Fruit fly (Drosophila melanogaster): ENCODE results near the gene Nepl20.

Gene Nepl20

DNA sequence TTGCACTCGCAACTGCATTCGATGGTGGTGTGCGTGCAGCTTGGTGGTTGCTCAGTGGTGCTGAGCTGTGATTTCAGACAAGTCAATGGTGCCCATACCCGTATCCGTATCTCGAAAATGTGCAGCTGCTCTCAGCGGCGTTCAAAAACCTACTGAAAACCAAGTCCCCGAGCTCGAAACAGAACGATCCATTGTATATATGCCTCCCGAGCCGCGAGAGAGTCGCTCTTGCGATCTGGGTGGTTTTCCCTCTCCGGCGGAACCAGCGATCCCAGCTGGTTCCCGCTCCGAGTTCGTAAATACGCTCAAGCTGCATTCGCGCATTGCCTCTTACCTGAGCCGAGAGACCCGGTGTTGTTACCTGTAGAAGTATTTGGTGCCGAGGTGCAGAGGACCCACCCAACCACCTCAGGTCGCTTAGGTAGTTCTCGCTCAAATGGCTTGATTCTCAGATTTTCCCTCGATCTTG lies 21.5 kb upstream of the Nepl20 start, which contains the start of gene Inx3:
Gene Inx3 (minus strand): TSS at position 440 of the 469 bp plus-strand sequence.
- TF ChIP-seq CG4496 (GFP tag; IDR thresholded peaks at IDR 0.05) (peak; percentile 61; the same call in 2 of the 3 replicates), CG17806 (tag; optimal IDR thresholded peaks at IDR 0.05) (no peak), CG14655 (GFP tag; optimal IDR thresholded peaks at IDR 0.05) (no peak), fd96Ca (GFP tag; IDR thresholded peaks at IDR 0.05) (peak; percentile 45; the same call in 1 of the 3 replicates), EcR (GFP tag; optimal IDR thresholded peaks at IDR 0.05) (peak; percentile 50), Ets98B (GFP tag; IDR thresholded peaks at IDR 0.05) (peak; percentile 73; the same call in 1 of the 2 replicates), rn (GFP tag; IDR thresholded peaks at IDR 0.05) (no peak), gl (tag; optimal IDR thresholded peaks at IDR 0.05) (peak; percentile 28), CG32121 (GFP tag; IDR thresholded peaks at IDR 0.05) (peak; percentile 44; the same call in 1 of the 2 replicates), CG13204 (GFP tag; optimal IDR thresholded peaks at IDR 0.05) (peak; percentile 50), Pif1B (GFP tag; optimal IDR thresholded peaks at IDR 0.05) (peak; percentile 61), CG12605 (GFP tag; IDR thresholded peaks at IDR 0.05) (0 out of 2 replicates have a peak, but pooled peaks have one; percentile 26), Snoo (tag; optimal IDR thresholded peaks at IDR 0.05) (peak; percentile 48)

- peak; percentile 42 for TF ChIP-seq EcR (GFP tag; optimal IDR thresholded peaks at IDR 0.05)
- TF ChIP-seq Pif1A (GFP tag; optimal IDR thresholded peaks at IDR 0.05), result no peak
- no peak for TF ChIP-seq gl (tag; optimal IDR thresholded peaks at IDR 0.05)
- no peak for TF ChIP-seq D1 (tag; optimal IDR thresholded peaks at IDR 0.05)
- no peak for TF ChIP-seq CG15710 (tag; optimal IDR thresholded peaks at IDR 0.05)
These were observed 20.0 kb upstream of the Nepl20 start for dm6 chr3R:28860582-28860981.

DNA sequence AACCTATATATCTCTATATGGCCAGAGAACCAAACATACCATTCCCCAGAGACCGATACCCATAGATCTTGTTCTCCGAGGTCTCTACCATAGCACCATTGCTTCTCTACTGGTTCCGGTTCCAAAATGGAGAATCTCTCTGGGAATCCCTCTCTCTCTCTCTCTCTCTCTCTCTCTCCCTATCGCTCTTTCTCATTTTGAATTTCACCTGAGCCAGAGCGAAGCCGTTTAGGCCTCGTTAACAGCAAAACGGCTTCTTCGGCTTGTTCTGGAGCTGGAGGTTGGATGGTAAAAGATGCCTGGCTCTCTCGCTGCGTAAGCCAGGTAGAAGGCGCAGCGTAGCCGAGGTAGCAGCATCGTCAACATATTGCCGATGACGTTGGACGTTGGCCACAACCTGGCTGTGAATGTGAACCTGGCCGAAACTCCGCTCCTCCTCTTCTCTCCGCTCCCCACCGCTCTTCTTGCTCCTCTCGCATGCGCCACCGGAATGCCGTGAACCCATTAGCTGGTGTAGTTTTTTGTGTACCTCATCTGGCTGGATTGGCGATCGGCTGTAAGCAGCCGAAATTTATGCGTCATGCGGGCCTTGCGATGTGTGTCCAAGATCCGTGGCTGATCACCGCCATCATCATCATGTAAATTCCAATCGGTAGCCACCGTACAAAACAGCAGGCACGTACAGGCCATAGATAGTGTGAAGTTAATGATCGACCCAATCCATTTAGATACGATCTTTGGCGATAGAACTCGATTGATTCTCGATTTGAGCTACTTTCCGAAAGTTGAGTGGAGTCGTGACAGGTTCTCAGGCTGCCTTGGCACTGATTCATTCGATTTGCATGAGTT lies 19.1 kb upstream of the Nepl20 start:
- TF ChIP-seq CG8301 (tag; optimal IDR thresholded peaks at IDR 0.05) (no peak), CG12605 (GFP tag; IDR thresholded peaks at IDR 0.05) (no peak), CG10348 (GFP tag; IDR thresholded peaks at IDR 0.05) (no peak), CG34367 (tag; optimal IDR thresholded peaks at IDR 0.05) (no peak), Ets98B (GFP tag; IDR thresholded peaks at IDR 0.05) (peak; percentile 48; the same call in 1 of the 2 replicates), rn (GFP tag; IDR thresholded peaks at IDR 0.05) (no peak), Snoo (tag; optimal IDR thresholded peaks at IDR 0.05) (no peak), CG32121 (GFP tag; IDR thresholded peaks at IDR 0.05) (no peak), Pif1A (GFP tag; optimal IDR thresholded peaks at IDR 0.05) (no peak), CG4496 (GFP tag; IDR thresholded peaks at IDR 0.05) (peak; percentile 61; the same call in 2 of the 3 replicates), D1 (tag; optimal IDR thresholded peaks at IDR 0.05) (no peak), EcR (GFP tag; optimal IDR thresholded peaks at IDR 0.05) (peak; percentile 70), Pif1B (GFP tag; optimal IDR thresholded peaks at IDR 0.05) (peak; percentile 57), CG8159 (tag; optimal IDR thresholded peaks at IDR 0.05) (no peak), CG9948 (tag; optimal IDR thresholded peaks at IDR 0.05) (no peak), CG15710 (tag; optimal IDR thresholded peaks at IDR 0.05) (no peak), CG17806 (tag; optimal IDR thresholded peaks at IDR 0.05) (no peak), CG13204 (GFP tag; optimal IDR thresholded peaks at IDR 0.05) (peak; percentile 24), fd96Ca (GFP tag; IDR thresholded peaks at IDR 0.05) (no peak; the same call in 2 of the 3 replicates)

DNA sequence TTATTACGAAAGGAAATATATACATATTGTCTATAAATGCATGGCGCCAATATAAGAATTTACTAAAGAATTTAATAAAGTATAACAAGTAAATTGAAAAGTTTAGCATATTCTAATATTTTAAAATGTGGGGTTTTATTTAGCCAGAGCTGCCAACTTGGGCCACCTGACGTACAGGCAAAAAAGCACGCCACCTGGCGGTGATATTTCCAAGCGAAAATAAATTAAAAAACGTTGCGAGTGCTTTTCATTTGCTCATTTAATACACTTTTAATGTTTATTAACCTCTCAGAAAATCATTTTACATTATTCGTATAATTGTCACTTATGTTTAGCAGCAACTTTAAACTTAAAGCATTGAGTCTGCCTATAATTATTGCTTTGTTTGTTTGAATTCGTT lies 10.2 kb upstream of the Nepl20 start:
- TF ChIP-seq CG14655 (GFP tag; optimal IDR thresholded peaks at IDR 0.05), result no peak
- TF ChIP-seq gl (tag; optimal IDR thresholded peaks at IDR 0.05), result no peak
- no peak for TF ChIP-seq Pif1A (GFP tag; optimal IDR thresholded peaks at IDR 0.05)
- TF ChIP-seq Pif1B (GFP tag; optimal IDR thresholded peaks at IDR 0.05), result no peak
- no peak for TF ChIP-seq Snoo (tag; optimal IDR thresholded peaks at IDR 0.05)
- TF ChIP-seq D1 (tag; optimal IDR thresholded peaks at IDR 0.05), result no peak
- no peak for TF ChIP-seq CG34367 (tag; optimal IDR thresholded peaks at IDR 0.05)
- TF ChIP-seq CG17806 (tag; optimal IDR thresholded peaks at IDR 0.05), result no peak
- TF ChIP-seq fd96Ca (GFP tag; IDR thresholded peaks at IDR 0.05), result no peak
- no peak for TF ChIP-seq CG15710 (tag; optimal IDR thresholded peaks at IDR 0.05)
- no peak for TF ChIP-seq EcR (GFP tag; optimal IDR thresholded peaks at IDR 0.05)
- TF ChIP-seq CG13204 (GFP tag; optimal IDR thresholded peaks at IDR 0.05), result no peak
- TF ChIP-seq rn (GFP tag; IDR thresholded peaks at IDR 0.05), result no peak
- no peak for TF ChIP-seq CG9948 (tag; optimal IDR thresholded peaks at IDR 0.05)
- no peak for TF ChIP-seq CG8301 (tag; optimal IDR thresholded peaks at IDR 0.05)
- no peak for TF ChIP-seq CG4496 (GFP tag; IDR thresholded peaks at IDR 0.05)
- TF ChIP-seq Ets98B (GFP tag; IDR thresholded peaks at IDR 0.05), result no peak
- TF ChIP-seq CG10348 (GFP tag; IDR thresholded peaks at IDR 0.05), result no peak

DNA sequence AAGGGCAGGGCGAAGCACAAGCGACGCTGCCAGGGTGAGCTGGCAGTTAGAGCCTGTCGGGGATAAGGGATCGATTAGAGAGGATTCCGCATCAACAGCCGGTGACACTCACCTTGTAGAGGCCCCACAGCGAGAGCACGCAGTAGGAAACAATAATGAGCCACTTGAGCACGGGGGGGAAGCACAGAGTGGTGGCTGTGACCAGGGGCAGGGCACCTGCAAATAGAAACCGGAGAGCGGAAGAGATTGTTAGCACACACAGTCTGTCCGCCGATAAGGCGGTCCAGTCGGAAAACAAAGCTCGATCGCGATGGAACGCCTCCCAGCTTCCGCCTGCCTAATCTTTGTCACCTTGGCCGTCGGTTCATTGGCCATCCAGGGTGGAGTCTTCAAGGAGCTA lies 8.0 kb upstream of the Nepl20 start, which contains the start of gene Nepl17:
Gene Nepl17 (plus strand): TSS at position 301 of the 400 bp plus-strand sequence.
- TF ChIP-seq EcR (GFP tag; optimal IDR thresholded peaks at IDR 0.05) (no peak), rn (GFP tag; IDR thresholded peaks at IDR 0.05) (no peak)

- no peak for TF ChIP-seq CG12605 (GFP tag; IDR thresholded peaks at IDR 0.05)
- TF ChIP-seq CG17806 (tag; optimal IDR thresholded peaks at IDR 0.05), result no peak
- TF ChIP-seq CG32121 (GFP tag; IDR thresholded peaks at IDR 0.05), result no peak
- no peak for TF ChIP-seq D1 (tag; optimal IDR thresholded peaks at IDR 0.05)
- TF ChIP-seq CG8301 (tag; optimal IDR thresholded peaks at IDR 0.05), result no peak
- TF ChIP-seq rn (GFP tag; IDR thresholded peaks at IDR 0.05), result no peak
- no peak for TF ChIP-seq CG10348 (GFP tag; IDR thresholded peaks at IDR 0.05)
These were observed 5.2 kb upstream of the Nepl20 start, which contains the start of gene Nepl18 for dm6 chr3R:28875345-28875744. Gene Nepl18, plus strand, starts transcription at chr3R:28875621.

All from whole organism, pupa.